Fruit fly (Drosophila melanogaster): ENCODE results near the gene ClC-a.
A peak's percentile ranks its signal among the peaks of the same experiment; 100 is the strongest.

DNA sequence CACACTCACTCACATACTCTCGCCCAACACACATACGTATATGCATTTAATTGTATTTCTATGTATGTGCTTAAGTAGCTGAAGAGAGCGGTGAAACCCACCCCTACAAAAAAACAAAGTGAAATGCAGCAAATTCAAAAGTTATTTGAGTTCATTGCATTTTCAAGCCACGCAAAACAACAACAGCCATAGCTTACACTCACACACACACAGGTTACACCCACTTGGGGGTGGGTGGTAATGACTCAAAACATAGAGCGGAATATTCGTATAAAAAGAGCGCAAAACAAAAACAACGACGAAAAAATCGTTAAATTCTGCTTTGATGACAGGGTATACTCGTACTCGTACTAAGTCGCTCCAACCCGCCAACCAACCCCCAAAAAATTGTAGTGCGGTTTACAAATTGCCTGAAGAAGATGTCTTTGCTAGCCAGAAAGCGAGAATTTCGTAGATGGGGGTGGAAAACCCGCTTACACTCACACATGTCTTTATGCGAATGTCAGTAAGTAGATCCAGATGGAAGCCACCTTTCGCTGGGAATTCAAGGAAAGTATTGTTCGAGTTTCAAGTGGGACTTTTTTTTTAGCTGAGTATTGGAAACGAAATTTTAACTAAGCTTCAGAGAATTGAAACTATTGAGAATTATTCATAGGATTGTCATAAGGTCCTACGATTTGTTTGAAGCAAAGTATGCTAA, 36.8 kb downstream of the ClC-a start:
- TF ChIP-seq Hnf4 (GFP tag; optimal IDR thresholded peaks at IDR 0.05) (no peak), ey (GFP tag; optimal IDR thresholded peaks at IDR 0.05) (no peak), rgr (GFP tag; optimal IDR thresholded peaks at IDR 0.05) (no peak), usp (GFP tag; optimal IDR thresholded peaks at IDR 0.05) (no peak), GATAd (GFP tag; optimal IDR thresholded peaks at IDR 0.05) (no peak), CG32264 (GFP tag; optimal IDR thresholded peaks at IDR 0.05) (no peak), Dif (GFP tag; optimal IDR thresholded peaks at IDR 0.05; ENCODE audit: partially characterized antibody) (no peak), Hr78 (GFP tag; optimal IDR thresholded peaks at IDR 0.05) (no peak), Vsx2 (GFP tag; optimal IDR thresholded peaks at IDR 0.05; ENCODE audit: partially characterized antibody) (peak; percentile 14), h (GFP tag; optimal IDR thresholded peaks at IDR 0.05) (no peak)

Measured in whole organism, wandering third instar larva.